Worm (Caenorhabditis elegans): ENCODE measurements around the gene srd-41.
A peak's percentile ranks its signal among the peaks of the same experiment; 100 is the strongest.

The srd-41 gene

ce11 chrX:12358957-12359356, 32.4 kb downstream of the srd-41 start, which contains the start of gene nspc-14:
TSS of gene nspc-14 (minus strand) at chrX:12359057.
- no peak for TF ChIP-seq unc-98 (GFP tag; IDR thresholded peaks at IDR 0.05)
- TF ChIP-seq pag-3 (tag; optimal IDR thresholded peaks at IDR 0.05; ENCODE audit: borderline replicate concordance, insufficient read depth), result no peak
- no peak for TF ChIP-seq jun-1 (tag; optimal IDR thresholded peaks at IDR 0.05)
- no peak for TF ChIP-seq nhr-84 (tag; optimal IDR thresholded peaks at IDR 0.05)
- TF ChIP-seq lin-13 (GFP tag; optimal IDR thresholded peaks at IDR 0.05), result no peak
- TF ChIP-seq tlp-1 (tag; optimal IDR thresholded peaks at IDR 0.05), result no peak
- no peak for TF ChIP-seq nhr-76 (tag; optimal IDR thresholded peaks at IDR 0.05)
- TF ChIP-seq hlh-17 (GFP tag; optimal IDR thresholded peaks at IDR 0.05; ENCODE audit: borderline replicate concordance), result no peak
- TF ChIP-seq snu-23 (GFP tag; optimal IDR thresholded peaks at IDR 0.05), result no peak
- TF ChIP-seq nhr-12 (tag; optimal IDR thresholded peaks at IDR 0.05), result no peak
- no peak for TF ChIP-seq sox-4 (tag; optimal IDR thresholded peaks at IDR 0.05)
- no peak for TF ChIP-seq dpl-1 (GFP tag; optimal IDR thresholded peaks at IDR 0.05)
- no peak for TF ChIP-seq ces-1 (GFP tag; optimal IDR thresholded peaks at IDR 0.05)
- no peak for TF ChIP-seq mab-9 (GFP tag; IDR thresholded peaks at IDR 0.05)
- no peak for TF ChIP-seq ceh-90 (tag; optimal IDR thresholded peaks at IDR 0.05)
- TF ChIP-seq dsc-1 (tag; optimal IDR thresholded peaks at IDR 0.05), result no peak

ce11 chrX:12360444-12360843, 33.9 kb downstream of the srd-41 start, which contains the start of the genes nspc-15 and F19H6.6:
TSS of gene nspc-15 (plus strand) at chrX:12360744.
TSS of gene F19H6.6 (plus strand) at chrX:12360827.
- TF ChIP-seq dpl-1 (GFP tag; optimal IDR thresholded peaks at IDR 0.05), result no peak
- TF ChIP-seq pqm-1 (tag; optimal IDR thresholded peaks at IDR 0.05), result no peak
- TF ChIP-seq xbp-1 (tag; optimal IDR thresholded peaks at IDR 0.05), result no peak
- no peak for TF ChIP-seq fkh-4 (tag; optimal IDR thresholded peaks at IDR 0.05; ENCODE audit: borderline replicate concordance)
- no peak for TF ChIP-seq ceh-63 (GFP tag; optimal IDR thresholded peaks at IDR 0.05)
- TF ChIP-seq nhr-90 (tag; optimal IDR thresholded peaks at IDR 0.05; ENCODE audit: poor library complexity), result no peak
- TF ChIP-seq dsc-1 (tag; optimal IDR thresholded peaks at IDR 0.05), result no peak
- TF ChIP-seq unc-86 (tag; optimal IDR thresholded peaks at IDR 0.05), result no peak
- TF ChIP-seq C34B4.2 (tag; optimal IDR thresholded peaks at IDR 0.05), result no peak

- peak; percentile 98 for TF ChIP-seq tbx-2 (tag; optimal IDR thresholded peaks at IDR 0.05)
- TF ChIP-seq pax-3 (tag; optimal IDR thresholded peaks at IDR 0.05), result peak; percentile 93
- TF ChIP-seq ceh-90 (tag; optimal IDR thresholded peaks at IDR 0.05), result peak; percentile 15
- no peak for TF ChIP-seq hlh-17 (GFP tag; optimal IDR thresholded peaks at IDR 0.05; ENCODE audit: borderline replicate concordance)
- TF ChIP-seq grh-1 (GFP tag; IDR thresholded peaks at IDR 0.05), result peak; percentile 92
- TF ChIP-seq C16A3.4 (tag; optimal IDR thresholded peaks at IDR 0.05), result peak; percentile 99
- TF ChIP-seq ces-1 (GFP tag; optimal IDR thresholded peaks at IDR 0.05), result peak; percentile 58
- TF ChIP-seq lin-14 (GFP tag; optimal IDR thresholded peaks at IDR 0.05), result peak; percentile 96
- peak; percentile 95 for TF ChIP-seq rnt-1 (tag; optimal IDR thresholded peaks at IDR 0.05)
- peak; percentile 67 for TF ChIP-seq efl-3 (GFP tag; optimal IDR thresholded peaks at IDR 0.05)
- peak; percentile 91 for TF ChIP-seq xbp-1 (tag; optimal IDR thresholded peaks at IDR 0.05)
- TF ChIP-seq irx-1 (tag; optimal IDR thresholded peaks at IDR 0.05), result peak; percentile 99
- TF ChIP-seq fos-1 (tag; optimal IDR thresholded peaks at IDR 0.05), result peak; percentile 99
- peak; percentile 100 for TF ChIP-seq dsc-1 (tag; optimal IDR thresholded peaks at IDR 0.05)
- peak; percentile 76 for TF ChIP-seq pag-3 (tag; optimal IDR thresholded peaks at IDR 0.05; ENCODE audit: borderline replicate concordance, insufficient read depth)
- TF ChIP-seq snpc-4 (tag; optimal IDR thresholded peaks at IDR 0.05), result peak; percentile 93
- no peak for TF ChIP-seq alr-1 (tag; optimal IDR thresholded peaks at IDR 0.05; ENCODE audit: borderline replicate concordance)
- TF ChIP-seq hpl-2 (GFP tag; optimal IDR thresholded peaks at IDR 0.05), result peak; percentile 94
- TF ChIP-seq C04F5.9 (tag; optimal IDR thresholded peaks at IDR 0.05), result peak; percentile 93
- TF ChIP-seq nhr-47 (tag; optimal IDR thresholded peaks at IDR 0.05), result peak; percentile 99
- peak; percentile 97 for TF ChIP-seq nhr-84 (tag; optimal IDR thresholded peaks at IDR 0.05)
- peak; percentile 68 for TF ChIP-seq unc-98 (GFP tag; IDR thresholded peaks at IDR 0.05)
- peak; percentile 55 to 67 (median 65) for TF ChIP-seq dpl-1 (GFP tag; optimal IDR thresholded peaks at IDR 0.05)
- peak; percentile 76 to 84 for TF ChIP-seq egl-27 (tag; optimal IDR thresholded peaks at IDR 0.05)
- peak; percentile 66 for TF ChIP-seq unc-86 (tag; optimal IDR thresholded peaks at IDR 0.05)
- peak; percentile 89 for TF ChIP-seq pqm-1 (tag; optimal IDR thresholded peaks at IDR 0.05)
- no peak for TF ChIP-seq unc-30 (tag; optimal IDR thresholded peaks at IDR 0.05)
- TF ChIP-seq ets-5 (GFP tag; IDR thresholded peaks at IDR 0.05), result no peak
- TF ChIP-seq mep-1 (tag; optimal IDR thresholded peaks at IDR 0.05), result peak; percentile 100
- no peak for TF ChIP-seq ama-1 (optimal IDR thresholded peaks at IDR 0.05)
- peak; percentile 64 for TF ChIP-seq nhr-12 (tag; optimal IDR thresholded peaks at IDR 0.05)
- TF ChIP-seq ceh-63 (GFP tag; optimal IDR thresholded peaks at IDR 0.05), result peak; percentile 77
- peak; percentile 4 for TF ChIP-seq vab-15 (tag; optimal IDR thresholded peaks at IDR 0.05)
- TF ChIP-seq nhr-85 (tag), result peak; percentile 98
- peak; percentile 92 for TF ChIP-seq mab-9 (GFP tag; IDR thresholded peaks at IDR 0.05)
- TF ChIP-seq nhr-237 (tag; optimal IDR thresholded peaks at IDR 0.05), result peak; percentile 98
- no peak for TF ChIP-seq lin-15B (tag; optimal IDR thresholded peaks at IDR 0.05)
Measured at ce11 chrX:12362951-12363486, 36.5 kb downstream of the srd-41 start.
